Worm (Caenorhabditis elegans): ENCODE measurements around the gene pho-4.

pho-4 gene

ce11 chrII:5218349-5218748, 19.9 kb downstream of the pho-4 start:
- TF ChIP-seq ceh-40 (GFP tag; IDR thresholded peaks at IDR 0.05), result no peak
- no peak for TF ChIP-seq sptf-2 (GFP tag; optimal IDR thresholded peaks at IDR 0.05)
- TF ChIP-seq rec-8 (tag; optimal IDR thresholded peaks at IDR 0.05), result no peak
- TF ChIP-seq F57C9.4 (tag; optimal IDR thresholded peaks at IDR 0.05), result no peak
- TF ChIP-seq hlh-12 (tag; optimal IDR thresholded peaks at IDR 0.05), result no peak
- no peak for TF ChIP-seq ZK185.1 (tag; optimal IDR thresholded peaks at IDR 0.05; ENCODE audit: poor library complexity, severe bottlenecking)
- TF ChIP-seq egl-44 (GFP tag; IDR thresholded peaks at IDR 0.05), result no peak
- no peak for TF ChIP-seq rcor-1 (GFP tag; IDR thresholded peaks at IDR 0.05)
- TF ChIP-seq C17E4.6 (GFP tag; IDR thresholded peaks at IDR 0.05), result no peak

- TF ChIP-seq ceh-58 (GFP tag; IDR thresholded peaks at IDR 0.05) (no peak), athp-1 (tag; optimal IDR thresholded peaks at IDR 0.05) (no peak), nhr-120 (GFP tag; IDR thresholded peaks at IDR 0.05) (no peak), C17E4.6 (GFP tag; IDR thresholded peaks at IDR 0.05) (no peak), hlh-12 (tag; optimal IDR thresholded peaks at IDR 0.05) (no peak), tlf-1 (GFP tag; optimal IDR thresholded peaks at IDR 0.05) (no peak), hlh-26 (GFP tag; conservative IDR thresholded peaks at IDR 0.05) (no peak), madf-6 (GFP tag; IDR thresholded peaks at IDR 0.05) (no peak), zfh-2 (GFP tag; conservative IDR thresholded peaks at IDR 0.05) (no peak), F33H1.4 (GFP tag; IDR thresholded peaks at IDR 0.05) (no peak), ceh-91 (GFP tag; IDR thresholded peaks at IDR 0.05) (no peak), ztf-28 (GFP tag; IDR thresholded peaks at IDR 0.05) (no peak), sptf-2 (GFP tag; optimal IDR thresholded peaks at IDR 0.05) (no peak), K12H6.12 (tag; optimal IDR thresholded peaks at IDR 0.05) (no peak), F22D6.2 (tag; optimal IDR thresholded peaks at IDR 0.05) (no peak), hmg-1.2 (GFP tag; IDR thresholded peaks at IDR 0.05) (no peak), lin-26 (GFP tag; IDR thresholded peaks at IDR 0.05) (no peak), pbrm-1 (GFP tag; IDR thresholded peaks at IDR 0.05) (no peak)
Observed at ce11 chrII:5212675-5213074, 25.6 kb downstream of the pho-4 start, which contains the start of gene C34F11.1. Gene C34F11.1, plus strand, starts transcription at chrII:5212975.

- TF ChIP-seq B0019.2 (GFP tag; conservative IDR thresholded peaks at IDR 0.05) (no peak), die-1 (tag; optimal IDR thresholded peaks at IDR 0.05) (no peak), pha-4 (tag; optimal IDR thresholded peaks at IDR 0.05) (no peak), ama-1 (optimal IDR thresholded peaks at IDR 0.05) (no peak), ama-1 (GFP tag; optimal IDR thresholded peaks at IDR 0.05) (no peak), pbrm-1 (GFP tag; IDR thresholded peaks at IDR 0.05) (no peak), nhr-90 (tag; optimal IDR thresholded peaks at IDR 0.05) (no peak), mes-4 (tag; optimal IDR thresholded peaks at IDR 0.05) (no peak), mxl-1 (tag; optimal IDR thresholded peaks at IDR 0.05) (no peak), cebp-2 (GFP tag; IDR thresholded peaks at IDR 0.05) (no peak), Y79H2A.3 (GFP tag; conservative IDR thresholded peaks at IDR 0.05) (no peak), ztf-28 (GFP tag; IDR thresholded peaks at IDR 0.05) (no peak), ceh-91 (GFP tag; IDR thresholded peaks at IDR 0.05) (no peak), K12H6.12 (tag; optimal IDR thresholded peaks at IDR 0.05) (no peak), repo-1 (tag; optimal IDR thresholded peaks at IDR 0.05) (no peak), attf-6 (GFP tag; IDR thresholded peaks at IDR 0.05) (no peak), dox-1 (GFP tag; IDR thresholded peaks at IDR 0.05) (no peak), lin-26 (GFP tag; IDR thresholded peaks at IDR 0.05) (no peak)
Observed at ce11 chrII:5211970-5212369, 26.3 kb downstream of the pho-4 start, which contains the start of gene C34F11.2. Gene C34F11.2, plus strand, starts transcription at chrII:5212270.
